Fruit fly (Drosophila melanogaster): Measurements from ENCODE around the gene CG31730.

CG31730 gene

DNA sequence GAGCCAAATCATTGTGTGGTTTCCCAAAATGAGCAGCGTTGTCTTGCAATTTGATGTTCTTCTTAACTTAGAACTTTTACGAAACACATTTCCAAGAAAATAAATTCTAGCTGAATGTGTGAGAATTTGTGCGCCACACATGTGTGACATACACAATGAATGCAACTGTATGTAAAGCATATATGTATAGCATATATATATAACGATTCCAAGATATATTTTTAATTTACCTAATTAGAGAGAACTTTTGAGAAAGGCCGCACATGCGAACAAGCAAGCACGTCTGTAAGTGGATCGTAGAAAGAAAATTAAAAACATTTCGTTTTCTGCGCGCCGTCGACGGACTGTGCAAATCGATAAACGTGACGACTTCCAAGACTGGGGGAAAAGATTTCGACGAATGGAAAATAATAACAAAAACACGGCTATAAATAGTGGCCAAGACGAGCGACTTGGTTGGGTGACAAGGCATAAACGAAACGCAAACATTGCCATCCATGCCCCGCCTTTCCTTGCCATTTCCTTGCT lies 32.5 kb upstream of the CG31730 start:
- TF ChIP-seq Lhr (GFP tag; optimal IDR thresholded peaks at IDR 0.05) (no peak), D19A (tag; optimal IDR thresholded peaks at IDR 0.05) (no peak), onecut (GFP tag; IDR thresholded peaks at IDR 0.05) (0 out of 2 replicates have a peak, but pooled peaks have one; percentile 22), CG10654 (GFP tag; optimal IDR thresholded peaks at IDR 0.05) (no peak), Lim3 (GFP tag; IDR thresholded peaks at IDR 0.05) (no peak), sd (tag; optimal IDR thresholded peaks at IDR 0.05) (peak; percentile 47), CG15479 (GFP tag; optimal IDR thresholded peaks at IDR 0.05) (no peak), CG17186 (GFP tag; optimal IDR thresholded peaks at IDR 0.05) (no peak), sisA (GFP tag; IDR thresholded peaks at IDR 0.05) (no peak), ci (GFP tag; IDR thresholded peaks at IDR 0.05) (no peak), CG7928 (GFP tag; optimal IDR thresholded peaks at IDR 0.05) (no peak), cwo (GFP tag; optimal IDR thresholded peaks at IDR 0.05) (peak; percentile 80), run (tag; optimal IDR thresholded peaks at IDR 0.05) (no peak), Drgx (GFP tag; IDR thresholded peaks at IDR 0.05) (no peak), CG11093 (GFP tag; IDR thresholded peaks at IDR 0.05) (no peak), rib (GFP tag; IDR thresholded peaks at IDR 0.05) (no peak), Jarid2 (GFP tag; optimal IDR thresholded peaks at IDR 0.05) (no peak), lilli (GFP tag; optimal IDR thresholded peaks at IDR 0.05) (no peak), CG11723 (GFP tag; optimal IDR thresholded peaks at IDR 0.05) (no peak), cas (GFP tag; IDR thresholded peaks at IDR 0.05) (no peak), HLHmδ (GFP tag; optimal IDR thresholded peaks at IDR 0.05) (no peak), dmrt11E (tag; optimal IDR thresholded peaks at IDR 0.05) (no peak), CG8765 (GFP tag; IDR thresholded peaks at IDR 0.05) (no peak), Hey (tag; optimal IDR thresholded peaks at IDR 0.05) (no peak), CG2116 (GFP tag; optimal IDR thresholded peaks at IDR 0.05) (no peak), cg (GFP tag; optimal IDR thresholded peaks at IDR 0.05) (peak; percentile 1), chn (GFP tag; optimal IDR thresholded peaks at IDR 0.05) (no peak), CG6272 (GFP tag; IDR thresholded peaks at IDR 0.05) (no peak), CG17912 (GFP tag; optimal IDR thresholded peaks at IDR 0.05) (no peak), Mad (GFP tag; optimal IDR thresholded peaks at IDR 0.05) (no peak), CG5180 (GFP tag; optimal IDR thresholded peaks at IDR 0.05) (no peak), sob (GFP tag; IDR thresholded peaks at IDR 0.05) (no peak), D (optimal IDR thresholded peaks at IDR 0.05) (no peak), D (GFP tag; optimal IDR thresholded peaks at IDR 0.05) (no peak), sna (GFP tag; IDR thresholded peaks at IDR 0.05; ENCODE audit: partially characterized antibody) (no peak), CG4730 (GFP tag; IDR thresholded peaks at IDR 0.05) (no peak), CG16815 (GFP tag; optimal IDR thresholded peaks at IDR 0.05) (no peak), hkb (optimal IDR thresholded peaks at IDR 0.05) (no peak), hkb (GFP tag; IDR thresholded peaks at IDR 0.05) (no peak), HHEX (GFP tag; optimal IDR thresholded peaks at IDR 0.05) (no peak), Chrac-16 (GFP tag; optimal IDR thresholded peaks at IDR 0.05) (no peak), CG13296 (GFP tag; optimal IDR thresholded peaks at IDR 0.05) (no peak), ro (GFP tag; IDR thresholded peaks at IDR 0.05) (no peak), Spps (tag; optimal IDR thresholded peaks at IDR 0.05) (no peak), YL-1 (GFP tag; optimal IDR thresholded peaks at IDR 0.05) (no peak), Pdp1 (GFP tag; optimal IDR thresholded peaks at IDR 0.05) (no peak), HLH4C (GFP tag; IDR thresholded peaks at IDR 0.05; ENCODE audit: partially characterized antibody) (no peak), CG14441 (GFP tag; IDR thresholded peaks at IDR 0.05) (no peak), sens (GFP tag) (peak; percentile 67), Hmx (GFP tag; optimal IDR thresholded peaks at IDR 0.05) (no peak), CkIIα-i1 (GFP tag; IDR thresholded peaks at IDR 0.05) (no peak), MBD-R2 (GFP tag; IDR thresholded peaks at IDR 0.05) (no peak), Sin3A (optimal IDR thresholded peaks at IDR 0.05) (no peak)

All from whole organism, embryonic.